Worm (Caenorhabditis elegans) whole organism, young adult: ENCODE measurements around the gene yap-1.

Source experiments
- B0019.2 ChIP-seq: fragments of 200-800 bp; sonication (Bioruptor generic); conservative IDR thresholded peaks from 2 replicates; pipeline ENCODE4 v1.3.6; 2022; ENCODE audit warnings: missing genetic modification reagents, missing genetic modification characterization, missing compliant biosample characterization
- B0336.3 ChIP-seq: fragments of 200-800 bp; sonication (Bioruptor generic); IDR thresholded peaks from 2 replicates; pipeline ENCODE4 v1.3.6; 2022; ENCODE audit warnings: missing genetic modification characterization, missing compliant biosample characterization
- K11D2.4 ChIP-seq: fragments of 200-800 bp; sonication (Bioruptor generic); IDR thresholded peaks from 2 replicates; pipeline ENCODE4 v1.3.6; 2022; ENCODE audit warnings: missing genetic modification reagents, missing genetic modification characterization, missing compliant biosample characterization
- K12H6.12 ChIP-seq: fragments of 200-800 bp; sonication (Bioruptor generic); optimal IDR thresholded peaks from 2 replicates; lab custom pipeline; 2018; ENCODE audit warnings: mild to moderate bottlenecking, missing genetic modification characterization, missing compliant biosample characterization
- ZK185.1 ChIP-seq: sonication (generic microtip); optimal IDR thresholded peaks from 2 replicates; lab custom pipeline; 2016; ENCODE audit warnings: mild to moderate bottlenecking, missing genetic modification characterization, missing compliant biosample characterization; ENCODE audit not compliant: poor library complexity, severe bottlenecking
- akir-1 ChIP-seq: fragments of 200-800 bp; sonication (Bioruptor generic); optimal IDR thresholded peaks from 2 replicates; lab custom pipeline; 2018; ENCODE audit warnings: mild to moderate bottlenecking, missing genetic modification characterization, moderate library complexity, missing compliant biosample characterization
- ama-1 ChIP-seq, 3 experiments: fragments of 150-350 bp in 1 of 3; sonication (generic microtip) in 2 of 3; optimal IDR thresholded peaks; 2 replicates each; lab custom pipeline; 2014 to 2018; ENCODE audit warnings: missing biosample characterization in 2 of 3, missing genetic modification characterization in 2 of 3, missing genetic modification reagents in 2 of 3
- aptf-3 ChIP-seq: fragments of 200-800 bp; sonication (Bioruptor generic); IDR thresholded peaks from 2 replicates; pipeline ENCODE4 v1.3.6; 2022; ENCODE audit warnings: missing genetic modification characterization, missing compliant biosample characterization
- bed-2 ChIP-seq: fragments of 200-800 bp; sonication (Bioruptor generic); IDR thresholded peaks from 2 replicates; pipeline ENCODE4 v1.3.6; 2022; ENCODE audit warnings: missing genetic modification reagents, missing genetic modification characterization, missing compliant biosample characterization
- cebp-1 ChIP-seq, 2 experiments: fragments of 200-800 bp in 1 of 2; sonication (Bioruptor generic) in 1 of 2; sonication (generic microtip) in 1 of 2; IDR thresholded peaks in 1 of 2; optimal IDR thresholded peaks in 1 of 2; 2 replicates each; pipeline versions ENCODE4 v1.3.6 to Lab custom; 2017 to 2022; ENCODE audit warnings: missing compliant biosample characterization in 2 of 2, missing genetic modification characterization in 2 of 2, mild to moderate bottlenecking in 1 of 2, missing genetic modification reagents in 1 of 2, moderate library complexity in 1 of 2
- dox-1 ChIP-seq: fragments of 200-800 bp; sonication (Bioruptor generic); IDR thresholded peaks from 2 replicates; pipeline ENCODE4 v1.3.6; 2022; ENCODE audit warnings: missing genetic modification reagents, missing genetic modification characterization, missing compliant biosample characterization
- egl-18 ChIP-seq: fragments of 200-800 bp; sonication (Bioruptor generic); IDR thresholded peaks from 2 replicates; pipeline ENCODE4 v1.3.6; 2022; ENCODE audit warnings: missing genetic modification reagents, missing genetic modification characterization, missing compliant biosample characterization
- egrh-3 ChIP-seq: fragments of 200-800 bp; sonication (Bioruptor generic); IDR thresholded peaks from 2 replicates; pipeline ENCODE4 v1.3.6; 2022; ENCODE audit warnings: missing genetic modification reagents, missing genetic modification characterization, missing compliant biosample characterization
- ekl-4 ChIP-seq: fragments of 200-800 bp; sonication (Bioruptor generic); IDR thresholded peaks from 2 replicates; pipeline ENCODE4 v1.3.6; 2022; ENCODE audit warnings: missing genetic modification reagents, missing genetic modification characterization, missing compliant biosample characterization
- hrde-1 ChIP-seq: sonication (generic microtip); optimal IDR thresholded peaks from 2 replicates; lab custom pipeline; 2016; ENCODE audit warnings: missing genetic modification characterization, mild to moderate bottlenecking, missing compliant biosample characterization, moderate library complexity, missing genotype, missing genetic modification reagents, borderline replicate concordance
- let-526 ChIP-seq: fragments of 200-800 bp; sonication (Bioruptor generic); IDR thresholded peaks from 2 replicates; pipeline ENCODE4 v1.3.6; 2022; ENCODE audit warnings: missing genetic modification reagents, missing genetic modification characterization, missing compliant biosample characterization
- let-607 ChIP-seq, 2 experiments: fragments of 200-800 bp in 1 of 2; sonication (Bioruptor generic) in 1 of 2; sonication (generic microtip) in 1 of 2; optimal IDR thresholded peaks; 2 replicates each; lab custom pipeline; 2016 to 2018; ENCODE audit warnings: mild to moderate bottlenecking in 2 of 2, missing compliant biosample characterization in 2 of 2, missing genetic modification characterization in 2 of 2, moderate library complexity in 2 of 2, missing genotype in 1 of 2
- lin-26 ChIP-seq: fragments of 200-800 bp; sonication (Bioruptor generic); IDR thresholded peaks from 2 replicates; pipeline ENCODE4 v1.3.6; 2022; ENCODE audit warnings: missing genetic modification reagents, missing genetic modification characterization, missing compliant biosample characterization
- lin-40 ChIP-seq: sonication (generic microtip); optimal IDR thresholded peaks from 2 replicates; lab custom pipeline; 2016; ENCODE audit warnings: missing genetic modification characterization, mild to moderate bottlenecking, missing compliant biosample characterization, missing genotype, missing genetic modification reagents
- lir-1 ChIP-seq: fragments of 200-800 bp; sonication (Bioruptor generic); conservative IDR thresholded peaks from 2 replicates; pipeline ENCODE4 v1.3.6; 2022; ENCODE audit warnings: missing genetic modification reagents, missing genetic modification characterization, missing compliant biosample characterization
- madf-6 ChIP-seq: fragments of 200-800 bp; sonication (Bioruptor generic); IDR thresholded peaks from 2 replicates; pipeline ENCODE4 v1.3.6; 2022; ENCODE audit warnings: missing genetic modification reagents, missing genetic modification characterization, missing compliant biosample characterization
- mcd-1 ChIP-seq: fragments of 200-800 bp; sonication (Bioruptor generic); IDR thresholded peaks from 2 replicates; pipeline ENCODE4 v1.3.6; 2022; ENCODE audit warnings: missing genetic modification reagents, missing genetic modification characterization, missing compliant biosample characterization
- nhr-80 ChIP-seq: sonication (generic microtip); optimal IDR thresholded peaks from 2 replicates; lab custom pipeline; 2016; ENCODE audit warnings: missing genetic modification characterization, missing compliant biosample characterization
- rec-8 ChIP-seq, 2 experiments: sonication (generic microtip); optimal IDR thresholded peaks; 2 replicates each; lab custom pipeline; 2016; ENCODE audit warnings: mild to moderate bottlenecking in 2 of 2, missing genetic modification characterization in 2 of 2, missing genetic modification reagents in 2 of 2, missing genotype in 2 of 2, missing biosample characterization in 1 of 2, missing compliant biosample characterization in 1 of 2, moderate library complexity in 1 of 2
- repo-1 ChIP-seq: sonication (generic microtip); optimal IDR thresholded peaks from 2 replicates; lab custom pipeline; 2017; ENCODE audit warnings: mild to moderate bottlenecking, missing genetic modification characterization, missing compliant biosample characterization
- sdz-38 ChIP-seq: sonication (generic microtip); optimal IDR thresholded peaks from 2 replicates; lab custom pipeline; 2016; ENCODE audit warnings: missing genotype, missing genetic modification characterization, missing compliant biosample characterization
- sea-2 ChIP-seq: fragments of 200-800 bp; sonication (Bioruptor generic); IDR thresholded peaks from 2 replicates; pipeline ENCODE4 v1.3.6; 2022; ENCODE audit warnings: missing genetic modification characterization, missing compliant biosample characterization
- snpc-3.4 ChIP-seq: sonication (generic microtip); optimal IDR thresholded peaks from 2 replicates; lab custom pipeline; 2017; ENCODE audit warnings: missing genetic modification characterization, mild to moderate bottlenecking, missing compliant biosample characterization, antibody characterized with exemption, moderate library complexity, missing genotype, missing genetic modification reagents
- somi-1 ChIP-seq: fragments of 200-800 bp; sonication (Bioruptor generic); optimal IDR thresholded peaks from 2 replicates; lab custom pipeline; 2018; ENCODE audit warnings: mild to moderate bottlenecking, missing genetic modification characterization, missing compliant biosample characterization
- tbp1 ChIP-seq: fragments of 200-800 bp; sonication (Bioruptor generic); optimal IDR thresholded peaks from 2 replicates; lab custom pipeline; 2018; ENCODE audit warnings: mild to moderate bottlenecking, missing genetic modification characterization, missing compliant biosample characterization
- ztf-26 ChIP-seq: sonication (generic microtip); optimal IDR thresholded peaks from 2 replicates; lab custom pipeline; 2017; ENCODE audit warnings: missing genetic modification characterization, missing compliant biosample characterization

yap-1 gene

DNA sequence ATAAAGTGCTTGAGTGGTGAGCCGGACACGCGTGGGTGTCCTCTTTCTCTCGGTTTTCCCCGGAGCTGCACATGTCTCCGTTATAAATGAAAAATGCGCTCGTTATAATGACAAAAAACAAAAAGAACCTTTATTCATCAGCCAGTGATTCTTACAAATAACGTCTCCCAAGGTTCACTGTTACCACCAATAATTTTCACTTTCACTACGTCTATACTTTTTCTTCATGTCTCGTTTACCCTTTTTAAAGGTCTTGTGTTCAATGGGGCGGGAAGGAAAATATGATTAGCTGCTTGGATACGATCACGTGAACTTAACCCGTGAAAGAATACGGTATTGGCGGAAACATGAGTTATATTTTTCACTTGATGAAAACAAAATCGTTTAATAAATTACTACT is 3.4 kb upstream of the yap-1 start:
- TF ChIP-seq ztf-26 (tag; lab: Kevin White, UChicago) (peak; percentile 19), ZK185.1 (tag; lab: Kevin White, UChicago) (no peak), tbp1 (GFP tag; lab: Kevin White, UChicago) (peak; percentile 7), K11D2.4 (GFP tag; lab: Robert Waterston, UW) (no peak), madf-6 (GFP tag; lab: Robert Waterston, UW) (no peak), lin-40 (tag; lab: Kevin White, UChicago) (peak; percentile 16), somi-1 (GFP tag; lab: Kevin White, UChicago) (peak; percentile 64), ama-1 (optimal IDR thresholded peaks at IDR 0.05; lab: Kevin White, UChicago) (peak; percentile 80), ama-1 (GFP tag; optimal IDR thresholded peaks at IDR 0.05; lab: Kevin White, UChicago) (no peak), lir-1 (GFP tag; lab: Robert Waterston, UW) (no peak), cebp-1 (GFP tag; IDR thresholded peaks at IDR 0.05; lab: Robert Waterston, UW) (no peak), cebp-1 (tag; optimal IDR thresholded peaks at IDR 0.05; lab: Kevin White, UChicago) (peak; percentile 21), lin-26 (peak; percentile 31; the same call in 1 of the 2 replicates), aptf-3 (no peak), egrh-3 (GFP tag; lab: Robert Waterston, UW) (no peak)

DNA sequence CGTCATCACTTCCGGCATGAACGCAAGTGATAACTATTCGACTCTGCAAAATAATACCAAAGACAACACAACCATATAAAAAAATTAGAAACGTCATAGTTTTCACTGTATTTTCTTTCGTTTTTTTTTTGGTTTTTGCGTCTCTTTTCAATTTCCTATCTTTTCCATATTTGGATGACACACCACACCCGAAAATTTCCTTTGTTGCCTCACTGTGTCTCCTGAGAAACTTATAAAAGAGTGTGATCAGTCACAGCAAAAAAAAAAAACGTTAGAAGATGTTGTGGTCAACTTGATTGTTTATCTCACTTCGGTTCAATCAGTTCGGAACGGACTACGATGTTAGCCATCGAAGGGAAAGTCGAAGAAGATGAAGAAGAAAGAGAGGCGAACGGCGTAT is 2.0 kb upstream of the yap-1 start:
- TF ChIP-seq somi-1 (GFP tag; lab: Kevin White, UChicago) (peak; percentile 27), ztf-26 (tag; lab: Kevin White, UChicago) (peak; percentile 15), sdz-38 (tag; lab: Kevin White, UChicago) (no peak), lin-40 (tag; lab: Kevin White, UChicago) (peak; percentile 62)

DNA sequence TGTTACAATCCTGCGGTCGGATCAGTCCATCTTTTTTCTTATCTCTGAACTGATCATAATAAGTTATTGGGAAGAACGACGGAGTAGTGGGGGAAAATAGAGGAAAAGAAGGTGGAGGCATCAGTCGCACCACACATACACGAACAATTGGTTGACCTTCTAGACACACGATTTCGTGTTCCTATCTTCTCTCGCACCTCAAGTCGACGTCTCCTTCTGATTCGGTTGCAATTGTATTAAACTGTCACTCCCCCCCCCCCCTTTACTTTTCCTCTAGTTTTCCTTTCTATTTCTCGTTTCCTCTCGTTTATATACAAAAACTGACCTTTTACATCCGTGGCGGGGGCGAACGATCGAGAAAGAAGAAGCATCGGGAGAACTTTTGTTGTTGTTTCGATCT is 511 bp upstream of the yap-1 start:
- TF ChIP-seq let-526 (GFP tag; lab: Robert Waterston, UW) (no peak), snpc-3.4 (tag; lab: Kevin White, UChicago) (no peak), dox-1 (GFP tag; lab: Robert Waterston, UW) (0 out of 2 replicates have a peak, but pooled peaks have one; percentile 29)

DNA sequence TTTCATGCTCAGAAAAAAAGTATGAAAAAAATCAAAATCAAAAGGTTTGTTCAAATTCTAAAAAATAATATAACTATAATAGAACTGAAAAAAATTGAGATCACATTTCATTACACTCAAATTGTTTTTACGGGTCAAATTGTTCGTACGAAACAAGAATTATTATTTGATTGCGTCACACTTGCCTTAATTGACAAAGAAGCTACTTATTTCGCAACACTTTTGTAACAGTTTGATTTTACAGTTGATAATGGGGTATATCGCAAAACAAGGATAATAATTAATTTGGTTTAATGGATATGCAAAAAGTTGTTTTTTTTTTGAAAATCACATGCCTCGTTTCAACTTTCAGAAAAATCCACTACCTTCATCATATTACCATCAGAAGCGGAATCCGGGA is 314 bp downstream of the yap-1 start:
- TF ChIP-seq cebp-1 (GFP tag; IDR thresholded peaks at IDR 0.05; lab: Robert Waterston, UW) (no peak), cebp-1 (tag; optimal IDR thresholded peaks at IDR 0.05; lab: Kevin White, UChicago) (peak; percentile 72), B0336.3 (GFP tag; lab: Robert Waterston, UW) (no peak)

DNA sequence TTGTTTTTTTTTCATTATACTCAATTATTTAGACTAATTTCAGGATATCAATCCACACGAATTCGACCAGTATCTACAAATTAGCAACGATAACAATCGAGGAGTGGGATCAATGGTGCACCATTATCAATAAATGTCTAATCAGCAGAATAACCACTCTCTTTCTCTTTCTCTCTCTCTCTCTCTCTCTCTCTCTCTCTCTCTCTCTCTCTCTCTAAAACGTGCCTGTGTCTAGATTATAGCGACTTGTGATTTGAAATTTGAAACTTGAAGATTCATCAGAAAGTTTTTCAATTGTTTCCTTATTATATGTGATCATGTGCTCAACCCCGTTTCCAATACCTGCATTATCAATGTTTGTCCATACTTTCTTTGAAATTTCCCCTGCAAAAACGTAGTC is 2.5 kb downstream of the yap-1 start:
- TF ChIP-seq cebp-1 (GFP tag; IDR thresholded peaks at IDR 0.05; lab: Robert Waterston, UW) (no peak), cebp-1 (tag; optimal IDR thresholded peaks at IDR 0.05; lab: Kevin White, UChicago) (peak; percentile 11), bed-2 (GFP tag; lab: Robert Waterston, UW) (no peak), let-526 (GFP tag; lab: Robert Waterston, UW) (no peak), nhr-80 (tag; lab: Kevin White, UChicago) (peak; percentile 46)

DNA sequence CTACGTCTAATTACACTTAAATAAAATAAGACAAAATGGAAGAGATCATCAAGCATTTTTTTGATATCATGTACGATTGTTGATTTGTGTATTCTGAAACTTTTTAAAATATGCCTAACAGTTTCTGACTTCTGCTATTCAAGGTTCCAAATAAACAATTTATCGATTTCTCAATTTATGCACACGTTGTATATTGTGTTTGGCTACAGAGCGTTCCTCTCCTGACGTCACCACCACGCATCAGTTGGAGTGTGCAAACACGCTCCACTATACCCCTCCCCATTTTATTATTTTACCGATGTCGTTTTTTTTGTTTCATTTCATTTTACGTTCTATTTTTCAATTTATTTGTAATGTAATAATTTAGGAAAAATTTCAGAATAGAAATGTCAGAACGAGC is 3.2 kb downstream of the yap-1 start, which contains the start of gene plpp-1.3:
Gene plpp-1.3 (plus strand): TSS at position 380 of the 400 bp plus-strand sequence.
- TF ChIP-seq egl-18 (GFP tag; lab: Robert Waterston, UW), result no peak
- peak; percentile 45; the same call in 1 of the 2 replicates for TF ChIP-seq mcd-1 (GFP tag; lab: Robert Waterston, UW)
- no peak for TF ChIP-seq sdz-38 (tag; lab: Kevin White, UChicago)
- TF ChIP-seq sea-2 (GFP tag; lab: Robert Waterston, UW), result no peak
- TF ChIP-seq B0019.2 (GFP tag; lab: Robert Waterston, UW), result no peak
- TF ChIP-seq repo-1, result no peak
- no peak for TF ChIP-seq let-607 (tag; optimal IDR thresholded peaks at IDR 0.05; lab: Kevin White, UChicago)
- TF ChIP-seq nhr-80 (tag; lab: Kevin White, UChicago), result peak; percentile 34
- no peak for TF ChIP-seq ekl-4 (GFP tag; lab: Robert Waterston, UW)
- no peak for TF ChIP-seq hrde-1 (tag; lab: Kevin White, UChicago)
- no peak for TF ChIP-seq rec-8 (tag; optimal IDR thresholded peaks at IDR 0.05; lab: Kevin White, UChicago)
- TF ChIP-seq akir-1 (GFP tag; lab: Kevin White, UChicago), result no peak
- no peak for TF ChIP-seq K12H6.12
